Worm (Caenorhabditis elegans) whole organism, mixed stage, embryonic: Measurements from ENCODE around the gene slc-25A26.

Experiments
- bed-3 ChIP-seq: fragments of 200-800 bp; sonication (Bioruptor generic); optimal IDR thresholded peaks from 3 replicates; lab custom pipeline; 2018; ENCODE audit warnings: mild to moderate bottlenecking, missing genetic modification characterization, moderate library complexity, missing compliant biosample characterization
- blmp-1 ChIP-seq: fragments of 150-350 bp; optimal IDR thresholded peaks from 2 replicates; lab custom pipeline; 2014; ENCODE audit warnings: missing biosample characterization, missing genetic modification characterization
- ceh-83 ChIP-seq: fragments of 200-800 bp; sonication (Bioruptor generic); optimal IDR thresholded peaks from 2 replicates; lab custom pipeline; 2018; ENCODE audit warnings: mild to moderate bottlenecking, missing genetic modification characterization, missing compliant biosample characterization
- ces-1 ChIP-seq: fragments of 150-350 bp; optimal IDR thresholded peaks from 2 replicates; lab custom pipeline; 2014; ENCODE audit warnings: missing biosample characterization, missing genetic modification reagents, missing genetic modification characterization
- drap-1 ChIP-seq: fragments of 200-800 bp; sonication (Bioruptor generic); optimal IDR thresholded peaks from 3 replicates; lab custom pipeline; 2018; ENCODE audit warnings: mild to moderate bottlenecking, missing genetic modification characterization, missing compliant biosample characterization
- elt-1 ChIP-seq: sonication (generic microtip); optimal IDR thresholded peaks from 2 replicates; lab custom pipeline; 2017; ENCODE audit warnings: missing genetic modification characterization, mild to moderate bottlenecking, missing compliant biosample characterization, antibody characterized with exemption, moderate library complexity, borderline replicate concordance; ENCODE audit not compliant: insufficient read depth
- elt-3 ChIP-seq: fragments of 150-350 bp; optimal IDR thresholded peaks from 2 replicates; lab custom pipeline; 2014; ENCODE audit warnings: missing biosample characterization, missing genetic modification characterization
- flh-1 ChIP-seq: fragments of 200-800 bp; sonication (Bioruptor generic); optimal IDR thresholded peaks from 2 replicates; lab custom pipeline; 2018; ENCODE audit warnings: mild to moderate bottlenecking, missing genetic modification characterization, moderate library complexity, missing compliant biosample characterization
- ham-2 ChIP-seq: fragments of 200-800 bp; sonication (Bioruptor generic); optimal IDR thresholded peaks from 2 replicates; lab custom pipeline; 2018; ENCODE audit warnings: mild to moderate bottlenecking, missing genetic modification characterization, missing compliant biosample characterization
- hlh-1 ChIP-seq: fragments of 150-350 bp; optimal IDR thresholded peaks from 2 replicates; lab custom pipeline; 2014; ENCODE audit warnings: missing biosample characterization, missing genetic modification reagents, missing genetic modification characterization
- lin-13 ChIP-seq: fragments of 150-350 bp; optimal IDR thresholded peaks from 2 replicates; lab custom pipeline; 2014; ENCODE audit warnings: missing biosample characterization, missing genetic modification characterization
- lin-32 ChIP-seq: fragments of 200-800 bp; sonication (Bioruptor generic); optimal IDR thresholded peaks from 2 replicates; lab custom pipeline; 2018; ENCODE audit warnings: mild to moderate bottlenecking, missing genetic modification characterization, missing compliant biosample characterization
- mab-5 ChIP-seq: fragments of 150-350 bp; optimal IDR thresholded peaks from 2 replicates; lab custom pipeline; 2014; ENCODE audit warnings: missing biosample characterization, missing genetic modification characterization
- mls-2 ChIP-seq: sonication (generic microtip); optimal IDR thresholded peaks from 2 replicates; lab custom pipeline; 2016; ENCODE audit warnings: mild to moderate bottlenecking, missing genetic modification characterization, moderate library complexity, missing compliant biosample characterization
- nhr-2 ChIP-seq: fragments of 150-350 bp; optimal IDR thresholded peaks from 2 replicates; lab custom pipeline; 2014; ENCODE audit warnings: missing biosample characterization, missing genetic modification characterization
- nhr-237 ChIP-seq: fragments of 150-350 bp; optimal IDR thresholded peaks from 2 replicates; lab custom pipeline; 2014; ENCODE audit warnings: missing biosample characterization, missing genetic modification characterization
- nhr-28 ChIP-seq: fragments of 150-350 bp; optimal IDR thresholded peaks from 2 replicates; lab custom pipeline; 2014; ENCODE audit warnings: missing biosample characterization, missing genetic modification characterization
- nhr-76 ChIP-seq: sonication (generic microtip); optimal IDR thresholded peaks from 2 replicates; lab custom pipeline; 2017; ENCODE audit warnings: missing biosample characterization, missing genetic modification characterization
- sptf-1 ChIP-seq: sonication (generic microtip); optimal IDR thresholded peaks from 2 replicates; lab custom pipeline; 2017; ENCODE audit warnings: mild to moderate bottlenecking, missing genetic modification characterization, moderate library complexity, missing compliant biosample characterization
- tbx-8 ChIP-seq: fragments of 200-800 bp; sonication (Bioruptor generic); optimal IDR thresholded peaks from 2 replicates; lab custom pipeline; 2018; ENCODE audit warnings: mild to moderate bottlenecking, missing genetic modification characterization, moderate library complexity, missing compliant biosample characterization
- unc-120 ChIP-seq: sonication (generic microtip); optimal IDR thresholded peaks from 2 replicates; lab custom pipeline; 2017; ENCODE audit warnings: missing genetic modification characterization, missing compliant biosample characterization; ENCODE audit not compliant: poor library complexity, severe bottlenecking
- unc-39 ChIP-seq: fragments of 150-350 bp; optimal IDR thresholded peaks from 2 replicates; lab custom pipeline; 2014; ENCODE audit warnings: missing biosample characterization, missing genetic modification characterization
- unc-62 ChIP-seq: fragments of 150-350 bp; optimal IDR thresholded peaks from 2 replicates; lab custom pipeline; 2014; ENCODE audit warnings: missing biosample characterization, missing genetic modification reagents, missing genetic modification characterization
- zip-8 ChIP-seq: fragments of 150-350 bp; optimal IDR thresholded peaks from 2 replicates; lab custom pipeline; 2014; ENCODE audit warnings: missing biosample characterization, missing genetic modification characterization
- ztf-11 ChIP-seq: fragments of 150-350 bp; optimal IDR thresholded peaks from 2 replicates; lab custom pipeline; 2014; ENCODE audit warnings: missing biosample characterization, missing genetic modification characterization

The slc-25A26 gene

DNA sequence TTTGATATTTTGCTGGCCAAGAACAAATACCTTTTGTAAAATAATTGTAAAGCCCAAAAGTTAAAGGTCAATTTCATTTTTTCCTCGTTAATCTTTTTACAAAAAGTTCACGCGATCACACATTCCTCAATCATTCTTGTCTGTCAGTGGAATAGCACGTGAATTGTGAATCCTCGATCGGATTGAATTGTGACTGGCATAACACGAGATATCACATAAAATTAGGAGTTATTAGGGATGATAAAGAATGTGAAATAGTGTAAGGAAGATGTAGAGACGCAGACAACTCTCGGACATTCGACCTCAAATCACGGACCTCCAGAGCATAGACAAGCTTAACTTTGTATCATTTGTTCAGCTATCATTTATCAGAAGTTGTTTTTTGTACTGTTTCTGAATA is 24.1 kb upstream of the slc-25A26 start, which contains the start of gene C27B7.6:
C27B7.6 (minus strand) TSS at position 182 of the 400 bp plus-strand sequence.
- TF ChIP-seq nhr-76 (tag; lab: Kevin White, UChicago): no peak
- no peak for TF ChIP-seq bed-3 (GFP tag; lab: Kevin White, UChicago)
- no peak for TF ChIP-seq nhr-2 (tag; lab: Kevin White, UChicago)
- TF ChIP-seq unc-39 (tag; lab: Kevin White, UChicago): no peak
- TF ChIP-seq unc-62 (GFP tag; lab: Kevin White, UChicago): peak; percentile 43

DNA sequence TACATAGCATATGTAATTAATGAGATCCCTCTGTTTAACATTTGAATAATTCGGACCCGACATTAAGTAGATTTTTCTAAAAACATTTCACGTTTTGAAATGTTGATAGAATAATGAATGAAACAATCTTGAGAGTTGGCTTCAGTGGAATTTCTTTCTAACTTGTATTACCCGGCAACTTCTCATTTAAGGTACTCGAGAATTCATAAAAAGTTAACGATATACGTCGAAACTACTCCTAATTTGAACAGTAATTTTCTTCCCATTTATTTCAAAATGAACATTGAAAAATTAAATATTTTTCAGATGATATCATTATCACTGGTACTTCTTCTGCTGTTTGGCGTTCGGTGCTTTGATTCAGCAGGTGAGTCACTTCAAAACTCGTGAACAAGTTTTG is 23.5 kb upstream of the slc-25A26 start, which contains the start of gene C27B7.7:
C27B7.7 (plus strand) TSS at position 301 of the 400 bp plus-strand sequence.
- TF ChIP-seq elt-3 (tag; lab: Kevin White, UChicago) (no peak), elt-1 (tag; lab: Kevin White, UChicago) (no peak), hlh-1 (tag; lab: Kevin White, UChicago) (no peak), sptf-1 (tag; lab: Kevin White, UChicago) (no peak), mls-2 (tag; lab: Kevin White, UChicago) (no peak), lin-13 (no peak), mab-5 (tag; lab: Kevin White, UChicago) (no peak), unc-62 (GFP tag; lab: Kevin White, UChicago) (no peak)
- TF ChIP-seq, all 35 proteins: peak for 0

DNA sequence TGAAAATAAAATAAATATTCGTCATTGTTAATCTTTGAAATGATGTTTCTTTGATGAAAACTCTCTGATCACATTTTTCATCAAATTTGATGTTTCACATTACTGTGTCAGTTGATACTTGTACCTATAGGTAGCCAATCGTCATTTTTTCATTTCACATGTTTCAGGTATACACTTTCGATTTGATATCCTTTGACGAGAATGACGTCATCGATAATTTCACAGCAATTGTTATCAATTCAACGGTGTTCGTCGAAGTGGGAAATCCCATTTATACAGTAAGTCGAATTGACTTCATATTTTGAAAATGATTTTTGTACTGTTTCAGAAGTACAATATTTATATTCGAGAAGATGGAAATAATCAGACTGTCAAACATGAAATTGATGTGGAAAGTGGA is 16.1 kb upstream of the slc-25A26 start:
- peak; percentile 31 for TF ChIP-seq zip-8 (tag; lab: Kevin White, UChicago)
- TF ChIP-seq lin-13: no peak

ce11 chrIV:8916010-8916409 is 14.2 kb upstream of the slc-25A26 start, which contains the start of gene C27B7.9:
C27B7.9 (minus strand) TSS chrIV:8916110.
- no peak for TF ChIP-seq nhr-28 (tag; lab: Kevin White, UChicago)
- no peak for TF ChIP-seq ham-2 (GFP tag; lab: Kevin White, UChicago)
- no peak for TF ChIP-seq lin-13
- no peak for TF ChIP-seq unc-62 (GFP tag; lab: Kevin White, UChicago)
- TF ChIP-seq hlh-1 (tag; lab: Kevin White, UChicago): no peak
- no peak for TF ChIP-seq drap-1 (GFP tag; lab: Kevin White, UChicago)
- TF ChIP-seq mab-5 (tag; lab: Kevin White, UChicago): no peak
- no peak for TF ChIP-seq tbx-8 (GFP tag; lab: Kevin White, UChicago)
- TF ChIP-seq ceh-83 (GFP tag; lab: Kevin White, UChicago): no peak
- TF ChIP-seq nhr-237: no peak
- no peak for TF ChIP-seq sptf-1 (tag; lab: Kevin White, UChicago)
- TF ChIP-seq flh-1 (GFP tag; lab: Kevin White, UChicago): no peak
- TF ChIP-seq blmp-1 (tag; lab: Kevin White, UChicago): no peak
- TF ChIP-seq ztf-11 (tag; lab: Kevin White, UChicago): no peak
- TF ChIP-seq lin-32: no peak

- TF ChIP-seq ces-1 (GFP tag; lab: Kevin White, UChicago) (no peak), elt-3 (tag; lab: Kevin White, UChicago) (no peak)
Measured at ce11 chrIV:8918790-8919189, 11.5 kb upstream of the slc-25A26 start, which contains the start of gene rap-1. rap-1 (minus strand) TSS chrIV:8918890.

ce11 chrIV:8920284-8920806 is 9.9 kb upstream of the slc-25A26 start:
- TF ChIP-seq drap-1 (GFP tag; lab: Kevin White, UChicago) (no peak), ces-1 (GFP tag; lab: Kevin White, UChicago) (peak; percentile 74), unc-120 (tag; lab: Kevin White, UChicago) (peak; percentile 40), mab-5 (tag; lab: Kevin White, UChicago) (no peak), ceh-83 (GFP tag; lab: Kevin White, UChicago) (no peak)

DNA sequence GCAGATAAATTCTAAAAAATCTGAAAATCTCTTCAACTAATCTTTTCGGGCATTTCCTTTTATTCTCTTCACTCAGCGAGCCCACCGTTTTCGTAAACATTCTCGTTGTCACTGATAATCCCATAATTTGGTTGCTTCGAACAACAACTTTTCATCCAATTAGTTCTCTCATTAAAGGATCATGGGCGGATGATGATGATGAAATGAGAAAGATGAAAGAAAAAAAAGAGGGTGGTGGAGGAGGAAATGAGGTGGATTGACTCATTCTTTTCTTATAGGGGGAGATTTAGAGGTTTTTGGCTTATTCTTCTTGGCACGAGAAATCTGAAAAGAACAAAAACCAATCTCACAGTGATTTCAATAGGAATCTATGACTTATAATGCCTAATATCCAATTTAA is 9.1 kb upstream of the slc-25A26 start:
- TF ChIP-seq mls-2 (tag; lab: Kevin White, UChicago) (peak; percentile 22), ces-1 (GFP tag; lab: Kevin White, UChicago) (peak; percentile 77), sptf-1 (tag; lab: Kevin White, UChicago) (no peak)
